Worm (Caenorhabditis elegans) whole organism, L4/young adult: Measurements from ENCODE around the gene cya-1.

Source experiments
- W03F9.2 ChIP-seq: fragments of 150-350 bp; optimal IDR thresholded peaks from 2 replicates; lab custom pipeline; 2014; ENCODE audit warnings: missing biosample characterization, missing genetic modification characterization
- dao-5 ChIP-seq: sonication (generic microtip); optimal IDR thresholded peaks from 2 replicates; lab custom pipeline; 2016; ENCODE audit warnings: missing genotype, missing genetic modification characterization, moderate library complexity, missing compliant biosample characterization
- him-1 ChIP-seq: sonication (generic microtip); optimal IDR thresholded peaks from 2 replicates; lab custom pipeline; 2016; ENCODE audit warnings: missing genotype, missing genetic modification reagents, missing genetic modification characterization, missing compliant biosample characterization

- TF ChIP-seq him-1 (tag; lab: Kevin White, UChicago): no peak
- no peak for TF ChIP-seq dao-5
- no peak for TF ChIP-seq W03F9.2 (tag; lab: Kevin White, UChicago)
Observed at ce11 chrIII:9069712-9070111, 39.4 kb downstream of the cya-1 start.
